Fruit fly (Drosophila melanogaster) whole organism, embryonic: ENCODE measurements around the gene CG31677.

ENCODE experiments used
- Antp ChIP-seq: fragments of 200-800 bp; sonication (Bioruptor generic); optimal IDR thresholded peaks from 3 replicates; lab custom pipeline; 2016; ENCODE audit warnings: missing biosample characterization, missing genetic modification characterization
- Awh ChIP-seq: fragments of 200-800 bp; sonication (Bioruptor generic); IDR thresholded peaks from 2 replicates; pipeline ENCODE4, ENCODE4 v1.3.6; 2022; ENCODE audit warnings: missing biosample characterization, missing genetic modification characterization
- Bgb ChIP-seq: fragments of 200-800 bp; sonication (Bioruptor generic); IDR thresholded peaks from 2 replicates; pipeline ENCODE4 v1.3.6; 2022; ENCODE audit warnings: missing biosample characterization, missing genetic modification characterization; ENCODE audit not compliant: partially characterized antibody
- CG11247 ChIP-seq: fragments of 200-800 bp; sonication (Bioruptor generic); IDR thresholded peaks from 2 replicates; pipeline ENCODE4 v1.3.6; 2022; ENCODE audit warnings: missing biosample characterization, missing genetic modification characterization
- CG12236 ChIP-seq: fragments of 200-800 bp; sonication (Bioruptor generic); optimal IDR thresholded peaks from 2 replicates; lab custom pipeline; 2016; ENCODE audit warnings: missing biosample characterization, missing genetic modification characterization
- CG13894 ChIP-seq: fragments of 200-800 bp; sonication (Bioruptor generic); optimal IDR thresholded peaks from 3 replicates; lab custom pipeline; 2018; ENCODE audit warnings: missing biosample characterization, mild to moderate bottlenecking, missing genetic modification characterization, moderate library complexity
- CG14667 ChIP-seq: fragments of 200-800 bp; sonication (Bioruptor generic); IDR thresholded peaks from 2 replicates; pipeline ENCODE4 v1.3.6; 2022; ENCODE audit warnings: missing biosample characterization, missing genetic modification characterization
- CG15269 ChIP-seq: fragments of 200-800 bp; sonication (Bioruptor generic); optimal IDR thresholded peaks from 2 replicates; lab custom pipeline; 2018; ENCODE audit warnings: missing biosample characterization, mild to moderate bottlenecking, missing genetic modification characterization, moderate library complexity
- CG17568 ChIP-seq: fragments of 200-800 bp; sonication (Bioruptor generic); optimal IDR thresholded peaks from 2 replicates; lab custom pipeline; 2018; ENCODE audit warnings: missing biosample characterization, mild to moderate bottlenecking, missing genetic modification characterization, moderate library complexity
- CG2116 ChIP-seq: fragments of 200-800 bp; sonication (Bioruptor generic); optimal IDR thresholded peaks from 3 replicates; lab custom pipeline; 2018; ENCODE audit warnings: missing biosample characterization, mild to moderate bottlenecking, missing genetic modification characterization
- CG2120 ChIP-seq: fragments of 200-800 bp; sonication (Bioruptor generic); optimal IDR thresholded peaks from 3 replicates; lab custom pipeline; 2016; ENCODE audit warnings: missing biosample characterization, missing genetic modification characterization
- CG2199 ChIP-seq: fragments of 200-800 bp; sonication (Bioruptor generic); IDR thresholded peaks from 3 replicates; pipeline ENCODE4 v1.3.6; 2022; ENCODE audit warnings: missing biosample characterization, missing genetic modification characterization
- CG31365 ChIP-seq: fragments of 200-800 bp; sonication (Bioruptor generic); optimal IDR thresholded peaks from 2 replicates; lab custom pipeline; 2018; ENCODE audit warnings: missing biosample characterization, mild to moderate bottlenecking, missing genetic modification characterization
- CG32772 ChIP-seq: fragments of 200-800 bp; sonication (Bioruptor generic); IDR thresholded peaks from 2 replicates; pipeline ENCODE4 v1.3.6; 2022; ENCODE audit warnings: missing biosample characterization, missing genetic modification characterization
- CG3407 ChIP-seq: fragments of 200-800 bp; sonication (Bioruptor generic); optimal IDR thresholded peaks from 2 replicates; lab custom pipeline; 2018; ENCODE audit warnings: missing biosample characterization, mild to moderate bottlenecking, missing genetic modification characterization
- CG4730 ChIP-seq: fragments of 200-800 bp; sonication (Bioruptor generic); IDR thresholded peaks from 2 replicates; pipeline ENCODE4 v1.3.6; 2022; ENCODE audit warnings: missing biosample characterization, missing genetic modification characterization
- CG5180 ChIP-seq: fragments of 200-800 bp; sonication (Bioruptor generic); optimal IDR thresholded peaks from 3 replicates; lab custom pipeline; 2017; ENCODE audit warnings: missing biosample characterization, missing genetic modification characterization, mild to moderate bottlenecking, moderate library complexity, missing genetic modification reagents
- CG5245 ChIP-seq: fragments of 200-800 bp; sonication (Bioruptor generic); optimal IDR thresholded peaks from 3 replicates; lab custom pipeline; 2016; ENCODE audit warnings: missing biosample characterization, missing genetic modification characterization
- CG7556 ChIP-seq: fragments of 200-800 bp; sonication (Bioruptor generic); optimal IDR thresholded peaks from 2 replicates; lab custom pipeline; 2017; ENCODE audit warnings: missing biosample characterization, mild to moderate bottlenecking, missing genetic modification characterization
- CG8290 ChIP-seq, 3 experiments: fragments of 200-800 bp; sonication (Bioruptor generic); optimal IDR thresholded peaks; 2 replicates each; lab custom pipeline; 2016 to 2019; ENCODE audit warnings: missing biosample characterization in 3 of 3, missing genetic modification characterization in 3 of 3, mild to moderate bottlenecking in 2 of 3, moderate library complexity in 1 of 3
- CG9932 ChIP-seq: fragments of 200-800 bp; sonication (Bioruptor generic); IDR thresholded peaks from 2 replicates; pipeline ENCODE4 v1.3.6; 2022; ENCODE audit warnings: missing biosample characterization, missing genetic modification characterization
- Doc2 ChIP-seq: fragments of 200-800 bp; sonication (Bioruptor generic); IDR thresholded peaks from 2 replicates; pipeline ENCODE4 v1.3.6; 2022; ENCODE audit warnings: missing biosample characterization, missing genetic modification characterization
- Dref ChIP-seq: fragments of 200-800 bp; sonication (Bioruptor generic); IDR thresholded peaks from 2 replicates; pipeline ENCODE4 v1.3.6; 2022; ENCODE audit warnings: missing biosample characterization, missing genetic modification characterization
- Ets65A ChIP-seq: fragments of 200-800 bp; sonication (Bioruptor generic); peaks from one replicate; lab custom pipeline; 2016; ENCODE audit warnings: missing biosample characterization, missing genetic modification characterization
- Gug ChIP-seq: fragments of 200-800 bp; sonication (Bioruptor generic); IDR thresholded peaks from 4 replicates; pipeline ENCODE4 v1.3.6; 2022; ENCODE audit warnings: missing biosample characterization, missing genetic modification characterization
- HLH4C ChIP-seq: fragments of 200-800 bp; sonication (Bioruptor generic); IDR thresholded peaks from 3 replicates; pipeline ENCODE4 v1.3.6; 2022; ENCODE audit warnings: missing biosample characterization, missing genetic modification characterization; ENCODE audit not compliant: partially characterized antibody
- Hey ChIP-seq: fragments of 200-800 bp; sonication (Bioruptor generic); optimal IDR thresholded peaks from 3 replicates; lab custom pipeline; 2018; ENCODE audit warnings: missing biosample characterization, mild to moderate bottlenecking, missing genetic modification characterization
- Hr3 ChIP-seq: fragments of 200-800 bp; sonication (Bioruptor generic); optimal IDR thresholded peaks from 3 replicates; lab custom pipeline; 2016; ENCODE audit warnings: missing biosample characterization, missing genetic modification characterization
- Med ChIP-seq: fragments of 200-800 bp; sonication (Bioruptor generic); peaks from one replicate; lab custom pipeline; 2016; ENCODE audit warnings: missing biosample characterization, missing genetic modification characterization, mild to moderate bottlenecking, inconsistent platforms, moderate library complexity
- Nf-YC ChIP-seq: fragments of 200-800 bp; optimal IDR thresholded peaks from 3 replicates; lab custom pipeline; 2019; ENCODE audit warnings: missing biosample characterization, mild to moderate bottlenecking, missing genetic modification characterization, moderate library complexity
- Oli ChIP-seq: fragments of 200-800 bp; sonication (Bioruptor generic); optimal IDR thresholded peaks from 2 replicates; lab custom pipeline; 2018; ENCODE audit warnings: missing biosample characterization, mild to moderate bottlenecking, missing genetic modification characterization, moderate library complexity
- Opbp ChIP-seq: fragments of 200-800 bp; sonication (Bioruptor generic); IDR thresholded peaks from 3 replicates; pipeline ENCODE4 v1.3.6; 2022; ENCODE audit warnings: missing biosample characterization, missing genetic modification characterization; ENCODE audit not compliant: partially characterized antibody
- Ptx1 ChIP-seq: fragments of 200-800 bp; sonication (Bioruptor generic); IDR thresholded peaks from 2 replicates; pipeline ENCODE4 v1.3.6; 2022; ENCODE audit warnings: missing biosample characterization, missing genetic modification characterization
- Rfx ChIP-seq: fragments of 200-800 bp; sonication (Bioruptor generic); IDR thresholded peaks from 2 replicates; pipeline ENCODE4 v1.3.6; 2022; ENCODE audit warnings: missing biosample characterization, missing genetic modification characterization
- Rx ChIP-seq: fragments of 200-800 bp; sonication (Bioruptor generic); IDR thresholded peaks from 2 replicates; pipeline ENCODE4 v1.3.6; 2022; ENCODE audit warnings: missing biosample characterization, missing genetic modification characterization
- Sry-β ChIP-seq: fragments of 200-800 bp; sonication (Bioruptor generic); optimal IDR thresholded peaks from 2 replicates; lab custom pipeline; 2018; ENCODE audit warnings: missing biosample characterization, mild to moderate bottlenecking, missing genetic modification characterization, moderate library complexity
- ap ChIP-seq: fragments of 200-800 bp; sonication (Bioruptor generic); IDR thresholded peaks from 2 replicates; pipeline ENCODE4 v1.3.6; 2022; ENCODE audit warnings: missing biosample characterization, missing genetic modification characterization
- croc ChIP-seq: fragments of 200-800 bp; sonication (Bioruptor generic); conservative IDR thresholded peaks from 3 replicates; pipeline ENCODE4 v1.3.6; 2022; ENCODE audit warnings: missing biosample characterization, missing genetic modification characterization
- dmrt99B ChIP-seq: fragments of 200-800 bp; sonication (Bioruptor generic); optimal IDR thresholded peaks from 2 replicates; lab custom pipeline; 2018; ENCODE audit warnings: missing biosample characterization, mild to moderate bottlenecking, missing genetic modification characterization, moderate library complexity
- ind ChIP-seq: fragments of 200-800 bp; sonication (Bioruptor generic); optimal IDR thresholded peaks from 3 replicates; lab custom pipeline; 2016; ENCODE audit warnings: missing biosample characterization, missing genetic modification characterization
- lmd ChIP-seq: fragments of 200-800 bp; sonication (Bioruptor generic); IDR thresholded peaks from 2 replicates; pipeline ENCODE4 v1.3.6; 2022; ENCODE audit warnings: missing biosample characterization, missing genetic modification characterization
- nau ChIP-seq: fragments of 200-800 bp; sonication (Bioruptor generic); optimal IDR thresholded peaks from 3 replicates; lab custom pipeline; 2017; ENCODE audit warnings: missing biosample characterization, mild to moderate bottlenecking, missing genetic modification characterization, missing genetic modification reagents
- oc ChIP-seq: fragments of 200-800 bp; sonication (Bioruptor generic); optimal IDR thresholded peaks from 2 replicates; lab custom pipeline; 2018; ENCODE audit warnings: missing biosample characterization, mild to moderate bottlenecking, missing genetic modification characterization, moderate library complexity
- otp ChIP-seq: fragments of 200-800 bp; sonication (Bioruptor generic); IDR thresholded peaks from 3 replicates; pipeline ENCODE4, ENCODE4 v1.3.6; 2022; ENCODE audit warnings: missing biosample characterization, missing genetic modification characterization
- prd ChIP-seq, 3 experiments: fragments of >200 bp in 2 of 3; fragments of 200-800 bp in 1 of 3; sonication (Bioruptor generic) in 1 of 3; optimal IDR thresholded peaks in 2 of 3; IDR thresholded peaks in 1 of 3; 2 replicates in 2 of 3; 3 replicates in 1 of 3; pipeline versions ENCODE4 v1.3.6 to Lab custom; 2017 to 2022; ENCODE audit warnings: missing biosample characterization in 1 of 3, missing genetic modification characterization in 1 of 3
- schlank ChIP-seq: fragments of 200-800 bp; sonication (Bioruptor generic); optimal IDR thresholded peaks from 2 replicates; lab custom pipeline; 2018; ENCODE audit warnings: missing biosample characterization, mild to moderate bottlenecking, missing genetic modification characterization
- sens ChIP-seq: fragments of 200-800 bp; sonication (Bioruptor generic); peaks from one replicate; lab custom pipeline; 2016; ENCODE audit warnings: missing biosample characterization, missing genetic modification characterization
- vnd ChIP-seq: fragments of 200-800 bp; sonication (Bioruptor generic); IDR thresholded peaks from 3 replicates; pipeline ENCODE4 v1.3.6; 2022; ENCODE audit warnings: missing biosample characterization, missing genetic modification characterization; ENCODE audit not compliant: partially characterized antibody
- vvl ChIP-seq: fragments of 200-800 bp; sonication (Bioruptor generic); IDR thresholded peaks from 2 replicates; pipeline ENCODE4 v1.3.6; 2022; ENCODE audit warnings: missing biosample characterization, missing genetic modification characterization

Gene CG31677

DNA sequence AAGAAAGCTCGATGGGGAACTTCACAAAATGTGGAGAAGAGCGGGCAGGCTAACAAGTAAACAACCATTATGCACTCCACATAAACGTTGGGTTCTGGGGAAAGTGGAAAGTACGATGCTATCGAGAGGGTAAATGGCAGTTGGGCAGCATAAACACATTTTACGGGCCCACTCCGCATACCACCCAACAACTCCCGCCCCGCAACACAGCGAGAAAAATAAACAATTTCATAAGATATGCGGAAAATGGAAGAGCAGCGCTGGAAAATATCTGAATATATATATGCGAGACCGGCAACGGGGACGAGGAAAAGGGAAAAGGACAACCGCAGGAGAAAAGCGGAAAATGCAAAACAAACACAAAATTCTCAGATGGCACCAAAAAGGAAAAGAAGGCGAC lies 2.7 kb downstream of the CG31677 start (continued):
- TF ChIP-seq Gug (GFP tag; lab: Robert Waterston, UW) (no peak), CG9932 (GFP tag; lab: Robert Waterston, UW) (0 out of 2 replicates have a peak, but pooled peaks have one; percentile 14), Rfx (GFP tag; lab: Robert Waterston, UW) (no peak), croc (no peak), Rx (GFP tag; lab: Robert Waterston, UW) (no peak), nau (GFP tag; lab: Kevin White, UChicago) (no peak), CG2199 (no peak), CG12236 (no peak), Doc2 (GFP tag; lab: Robert Waterston, UW) (no peak), oc (tag; lab: Kevin White, UChicago) (no peak), CG31365 (tag; lab: Kevin White, UChicago) (no peak), Awh (GFP tag; lab: Robert Waterston, UW) (no peak), HLH4C (GFP tag; lab: Robert Waterston, UW) (no peak), vnd (GFP tag; lab: Robert Waterston, UW) (no peak), CG2116 (GFP tag; lab: Kevin White, UChicago) (no peak), CG13894 (tag; lab: Kevin White, UChicago) (peak; percentile 59), Dref (GFP tag; lab: Robert Waterston, UW) (no peak), Med (GFP tag; lab: Kevin White, UChicago) (peak; percentile 6), CG3407 (GFP tag; lab: Kevin White, UChicago) (no peak)

DNA sequence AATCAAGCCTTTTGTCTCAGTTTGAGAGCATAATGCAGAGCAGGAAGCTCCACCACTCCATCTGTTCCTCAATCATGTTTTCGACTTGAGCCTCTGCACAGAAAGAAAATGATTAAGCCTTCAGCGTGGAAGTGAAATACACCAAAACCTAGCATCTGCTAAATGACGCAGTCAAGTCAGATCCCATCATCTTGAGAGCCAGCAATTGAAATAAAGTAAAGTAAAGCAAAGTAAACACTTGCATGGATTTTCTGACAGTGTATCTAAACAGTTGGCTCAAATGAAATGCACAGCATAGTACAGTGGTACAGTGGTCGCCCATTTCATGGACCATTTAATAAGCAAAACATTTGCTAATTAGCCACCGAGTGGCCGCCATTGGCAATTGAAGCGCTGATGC lies 6.3 kb downstream of the CG31677 start:
- TF ChIP-seq Rfx (GFP tag; lab: Robert Waterston, UW) = 0 out of 2 replicates have a peak, but pooled peaks have one; percentile 33
- peak; percentile 16 for TF ChIP-seq CG2120 (GFP tag; lab: Kevin White, UChicago)
- TF ChIP-seq Oli (tag; lab: Kevin White, UChicago) = no peak
- TF ChIP-seq Med (GFP tag; lab: Kevin White, UChicago) = peak; percentile 41
- no peak for TF ChIP-seq Nf-YC (tag; lab: Kevin White, UChicago)
- TF ChIP-seq ap = no peak
- TF ChIP-seq Opbp (GFP tag; lab: Robert Waterston, UW) = no peak
- no peak for TF ChIP-seq Hr3 (GFP tag; lab: Kevin White, UChicago)
- peak; percentile 73 for TF ChIP-seq Ets65A
- TF ChIP-seq lmd (GFP tag; lab: Robert Waterston, UW) = peak; percentile 19; the same call in 1 of the 2 replicates
- no peak for TF ChIP-seq oc (tag; lab: Kevin White, UChicago)
- TF ChIP-seq CG5180 (GFP tag; lab: Kevin White, UChicago) = no peak
- 0 out of 2 replicates have a peak, but pooled peaks have one; percentile 10 for TF ChIP-seq vvl (GFP tag; lab: Robert Waterston, UW)
- peak; percentile 14 for TF ChIP-seq CG15269 (tag; lab: Kevin White, UChicago)
- TF ChIP-seq Hey (tag; lab: Kevin White, UChicago) = no peak
- TF ChIP-seq schlank (tag; lab: Kevin White, UChicago) = no peak
- TF ChIP-seq ind (GFP tag; lab: Kevin White, UChicago) = no peak
- no peak for TF ChIP-seq CG17568 (GFP tag; lab: Kevin White, UChicago)
- TF ChIP-seq Ptx1 (GFP tag; lab: Robert Waterston, UW) = 0 out of 2 replicates have a peak, but pooled peaks have one; percentile 16
- TF ChIP-seq CG8290 (GFP tag; optimal IDR thresholded peaks at IDR 0.05; lab: Kevin White, UChicago) = no peak
- peak in 1 of 2 experiments; percentile 37 for TF ChIP-seq CG8290 (tag; optimal IDR thresholded peaks at IDR 0.05; lab: Kevin White, UChicago)
- TF ChIP-seq otp (GFP tag; lab: Robert Waterston, UW) = no peak
- no peak for TF ChIP-seq Bgb (GFP tag; lab: Robert Waterston, UW)
- TF ChIP-seq Sry-β (GFP tag; lab: Kevin White, UChicago) = no peak
- TF ChIP-seq prd (optimal IDR thresholded peaks at IDR 0.05; lab: Kevin White, UChicago) = no peak
- peak; percentile 39; the same call in 1 of the 3 replicates for TF ChIP-seq prd (GFP tag; IDR thresholded peaks at IDR 0.05; lab: Robert Waterston, UW)
- TF ChIP-seq sens (GFP tag; lab: Kevin White, UChicago) = peak; percentile 62
- TF ChIP-seq CG5245 (GFP tag; lab: Kevin White, UChicago) = no peak
- TF ChIP-seq dmrt99B (tag; lab: Kevin White, UChicago) = peak; percentile 21
- TF ChIP-seq CG14667 (GFP tag; lab: Robert Waterston, UW) = no peak
- TF ChIP-seq CG4730 (GFP tag; lab: Robert Waterston, UW) = no peak
- peak; percentile 2 for TF ChIP-seq Antp
- TF ChIP-seq CG11247 (GFP tag; lab: Robert Waterston, UW) = no peak
- 0 out of 2 replicates have a peak, but pooled peaks have one; percentile 9 for TF ChIP-seq CG32772 (GFP tag; lab: Robert Waterston, UW)
- TF ChIP-seq CG7556 (GFP tag; lab: Kevin White, UChicago) = no peak
